Worm (Caenorhabditis elegans) whole organism, L2 larva: ENCODE results near the gene hda-6.

Source experiments
- Y55F3AM.14 ChIP-seq: fragments of 200-800 bp; sonication (Bioruptor generic); optimal IDR thresholded peaks from 2 replicates; lab custom pipeline; 2018; ENCODE audit warnings: mild to moderate bottlenecking, missing genetic modification characterization, missing compliant biosample characterization
- alr-1 ChIP-seq: fragments of 150-350 bp; optimal IDR thresholded peaks from 2 replicates; lab custom pipeline; 2014; ENCODE audit warnings: missing biosample characterization, missing genetic modification characterization
- ama-1 ChIP-seq: fragments of 150-350 bp; optimal IDR thresholded peaks from 2 replicates; lab custom pipeline; 2018; ENCODE audit warnings: inconsistent platforms
- ceh-16 ChIP-seq: fragments of 150-350 bp; optimal IDR thresholded peaks from 2 replicates; lab custom pipeline; 2014; ENCODE audit warnings: missing biosample characterization, missing genetic modification characterization
- elt-3 ChIP-seq: sonication (generic microtip); optimal IDR thresholded peaks from 2 replicates; lab custom pipeline; 2017; ENCODE audit warnings: missing biosample characterization, missing genetic modification characterization
- mdl-1 ChIP-seq, 2 experiments: fragments of 150-350 bp in 1 of 2; sonication (generic microtip) in 1 of 2; optimal IDR thresholded peaks; 2 replicates each; lab custom pipeline; 2017; ENCODE audit warnings: missing biosample characterization in 2 of 2, missing genetic modification characterization in 2 of 2
- nhr-11 ChIP-seq: fragments of 150-350 bp; optimal IDR thresholded peaks from 2 replicates; lab custom pipeline; 2014; ENCODE audit warnings: missing biosample characterization, missing genetic modification characterization
- nhr-25 ChIP-seq: fragments of 150-350 bp; sonication (generic microtip); optimal IDR thresholded peaks from 3 replicates; lab custom pipeline; 2014; ENCODE audit warnings: missing biosample characterization, missing genetic modification characterization
- nhr-77 ChIP-seq: fragments of 150-350 bp; optimal IDR thresholded peaks from 2 replicates; lab custom pipeline; 2014; ENCODE audit warnings: missing biosample characterization, missing genetic modification characterization
- skn-1 ChIP-seq: sonication (generic microtip); optimal IDR thresholded peaks from 2 replicates; lab custom pipeline; 2017; ENCODE audit warnings: missing biosample characterization, missing genetic modification characterization
- unc-39 ChIP-seq: fragments of 150-350 bp; optimal IDR thresholded peaks from 2 replicates; lab custom pipeline; 2014; ENCODE audit warnings: missing biosample characterization, missing genetic modification characterization
- unc-62 ChIP-seq: fragments of 150-350 bp; optimal IDR thresholded peaks from 2 replicates; lab custom pipeline; 2014; ENCODE audit warnings: missing biosample characterization, missing genetic modification reagents, missing genetic modification characterization
- ztf-11 ChIP-seq: sonication (generic microtip); optimal IDR thresholded peaks from 2 replicates; lab custom pipeline; 2017; ENCODE audit warnings: missing biosample characterization, missing genetic modification characterization
- ztf-4 ChIP-seq: fragments of 150-350 bp; optimal IDR thresholded peaks from 2 replicates; lab custom pipeline; 2014; ENCODE audit warnings: missing biosample characterization, missing genetic modification characterization

- TF ChIP-seq unc-39 (no peak), unc-62 (no peak), Y55F3AM.14 (GFP tag; lab: Kevin White, UChicago) (no peak), nhr-77 (tag; lab: Kevin White, UChicago) (no peak), alr-1 (no peak), skn-1 (tag; lab: Kevin White, UChicago) (no peak), nhr-25 (tag; lab: Kevin White, UChicago) (no peak), ceh-16 (tag; lab: Kevin White, UChicago) (no peak), nhr-11 (no peak), ztf-11 (no peak), ztf-4 (no peak), mdl-1 (tag; optimal IDR thresholded peaks at IDR 0.05; lab: Kevin White, UChicago) (no peak), elt-3 (no peak), ama-1 (lab: Kevin White, UChicago) (no peak)
These were observed 13.0 kb upstream of the hda-6 start, which contains the start of gene elo-5 for ce11 chrIV:5377062-5377461.
